Fruit fly (Drosophila melanogaster): ENCODE data around the gene CG6244.

The CG6244 gene

dm6 chr3L:15813988-15814387, 5.9 kb downstream of the CG6244 start:
- no peak for TF ChIP-seq ERR (GFP tag; optimal IDR thresholded peaks at IDR 0.05)
- no peak for TF ChIP-seq CG33213 (GFP tag; optimal IDR thresholded peaks at IDR 0.05)
- TF ChIP-seq Pdp1 (GFP tag; optimal IDR thresholded peaks at IDR 0.05): no peak
- TF ChIP-seq cato (GFP tag; optimal IDR thresholded peaks at IDR 0.05; ENCODE audit: borderline replicate concordance): no peak
- no peak for TF ChIP-seq CG42726 (GFP tag; IDR thresholded peaks at IDR 0.05; ENCODE audit: partially characterized antibody)
- TF ChIP-seq CG10431 (GFP tag; optimal IDR thresholded peaks at IDR 0.05): no peak
- TF ChIP-seq CG12219 (GFP tag; optimal IDR thresholded peaks at IDR 0.05): no peak
- no peak for TF ChIP-seq Opbp (GFP tag; IDR thresholded peaks at IDR 0.05; ENCODE audit: partially characterized antibody)
- TF ChIP-seq Hr78 (GFP tag; optimal IDR thresholded peaks at IDR 0.05): no peak
- no peak for TF ChIP-seq dpn (GFP tag; optimal IDR thresholded peaks at IDR 0.05)
- TF ChIP-seq CG9609 (GFP tag; optimal IDR thresholded peaks at IDR 0.05): no peak
- no peak for TF ChIP-seq br (optimal IDR thresholded peaks at IDR 0.05)
- no peak for TF ChIP-seq nerfin-1 (tag; optimal IDR thresholded peaks at IDR 0.05)
- TF ChIP-seq CG11696 (GFP tag; IDR thresholded peaks at IDR 0.05): no peak
- TF ChIP-seq phol (tag; optimal IDR thresholded peaks at IDR 0.05): no peak
- no peak for TF ChIP-seq ttk (GFP tag; IDR thresholded peaks at IDR 0.05)
- no peak for TF ChIP-seq dm (GFP tag; optimal IDR thresholded peaks at IDR 0.05)
- no peak for TF ChIP-seq peb (GFP tag; IDR thresholded peaks at IDR 0.05)
- no peak for TF ChIP-seq kah (GFP tag; optimal IDR thresholded peaks at IDR 0.05)
- no peak for TF ChIP-seq ham (GFP tag; IDR thresholded peaks at IDR 0.05)
- TF ChIP-seq dati (GFP tag; IDR thresholded peaks at IDR 0.05): no peak
- TF ChIP-seq Meics (GFP tag; optimal IDR thresholded peaks at IDR 0.05): peak; percentile 57
- TF ChIP-seq CG10267 (tag; optimal IDR thresholded peaks at IDR 0.05): no peak
- TF ChIP-seq CG4404 (GFP tag; IDR thresholded peaks at IDR 0.05): no peak
- no peak for TF ChIP-seq Mes4 (GFP tag; optimal IDR thresholded peaks at IDR 0.05)
- peak; percentile 9 for TF ChIP-seq unpg (GFP tag; optimal IDR thresholded peaks at IDR 0.05)
- no peak for TF ChIP-seq CG15479 (GFP tag; optimal IDR thresholded peaks at IDR 0.05)
- no peak for TF ChIP-seq CG10366 (GFP tag; IDR thresholded peaks at IDR 0.05)
- TF ChIP-seq en (GFP tag; optimal IDR thresholded peaks at IDR 0.05): no peak
- no peak for TF ChIP-seq sqz (GFP tag; optimal IDR thresholded peaks at IDR 0.05)
- TF ChIP-seq CG12236 (GFP tag; optimal IDR thresholded peaks at IDR 0.05): no peak
- TF ChIP-seq CG15073 (GFP tag; optimal IDR thresholded peaks at IDR 0.05): no peak
- no peak for TF ChIP-seq Asciz (GFP tag; optimal IDR thresholded peaks at IDR 0.05)
- no peak for TF ChIP-seq knrl (GFP tag; IDR thresholded peaks at IDR 0.05; ENCODE audit: partially characterized antibody)
- TF ChIP-seq Ptx1 (GFP tag; IDR thresholded peaks at IDR 0.05): no peak
- TF ChIP-seq CG9727 (GFP tag; optimal IDR thresholded peaks at IDR 0.05): no peak
- no peak for TF ChIP-seq disco-r (GFP tag; optimal IDR thresholded peaks at IDR 0.05)
- no peak for TF ChIP-seq toy (GFP tag; IDR thresholded peaks at IDR 0.05)
- TF ChIP-seq esg (GFP tag; conservative IDR thresholded peaks at IDR 0.05): no peak
- no peak for TF ChIP-seq bcd (GFP tag; optimal IDR thresholded peaks at IDR 0.05)
- TF ChIP-seq unc-4 (GFP tag; IDR thresholded peaks at IDR 0.05; ENCODE audit: partially characterized antibody): no peak
- TF ChIP-seq mld (GFP tag; IDR thresholded peaks at IDR 0.05; ENCODE audit: partially characterized antibody): no peak
- no peak for TF ChIP-seq lmd (GFP tag; IDR thresholded peaks at IDR 0.05)
- TF ChIP-seq Antp (GFP tag; optimal IDR thresholded peaks at IDR 0.05): no peak
- TF ChIP-seq Poxn (GFP tag; IDR thresholded peaks at IDR 0.05): no peak
- no peak for TF ChIP-seq Scr (GFP tag; IDR thresholded peaks at IDR 0.05; ENCODE audit: partially characterized antibody)
- TF ChIP-seq croc (GFP tag; conservative IDR thresholded peaks at IDR 0.05): no peak
- TF ChIP-seq HmgZ (tag; optimal IDR thresholded peaks at IDR 0.05): no peak
- peak; percentile 55 for TF ChIP-seq nau (GFP tag; optimal IDR thresholded peaks at IDR 0.05)
- no peak for TF ChIP-seq nom (GFP tag; optimal IDR thresholded peaks at IDR 0.05)
- TF ChIP-seq CG13424 (tag; optimal IDR thresholded peaks at IDR 0.05): no peak
- no peak for TF ChIP-seq CG9797 (GFP tag; optimal IDR thresholded peaks at IDR 0.05)

Data from whole organism, embryonic.